Fruit fly (Drosophila melanogaster) whole organism, embryonic: ENCODE measurements around the gene CG31278.

Source experiments
- Abd-B ChIP-seq: fragments of 200-800 bp; sonication (Bioruptor generic); optimal IDR thresholded peaks from 2 replicates; lab custom pipeline; 2018; ENCODE audit warnings: missing biosample characterization, mild to moderate bottlenecking, missing genetic modification characterization, moderate library complexity
- B-H1 ChIP-seq: fragments of 200-800 bp; sonication (Bioruptor generic); IDR thresholded peaks from 3 replicates; pipeline ENCODE4 v1.3.6; 2022; ENCODE audit warnings: missing biosample characterization, missing genetic modification characterization
- BtbVII ChIP-seq: fragments of 200-800 bp; sonication (Bioruptor generic); optimal IDR thresholded peaks from 3 replicates; lab custom pipeline; 2017; ENCODE audit warnings: missing biosample characterization, mild to moderate bottlenecking, missing genetic modification characterization
- CG11093 ChIP-seq: fragments of 200-800 bp; sonication (Bioruptor generic); IDR thresholded peaks from 3 replicates; pipeline ENCODE4 v1.3.6; 2022; ENCODE audit warnings: missing biosample characterization, missing genetic modification characterization
- CG11247 ChIP-seq: fragments of 200-800 bp; sonication (Bioruptor generic); IDR thresholded peaks from 2 replicates; pipeline ENCODE4 v1.3.6; 2022; ENCODE audit warnings: missing biosample characterization, missing genetic modification characterization
- CG1529 ChIP-seq: fragments of 200-800 bp; sonication (Bioruptor generic); optimal IDR thresholded peaks from 3 replicates; lab custom pipeline; 2018; ENCODE audit warnings: missing biosample characterization, missing genetic modification characterization
- CG16863 ChIP-seq: fragments of 200-800 bp; sonication (Bioruptor generic); optimal IDR thresholded peaks from 3 replicates; lab custom pipeline; 2016; ENCODE audit warnings: missing biosample characterization, missing genetic modification characterization
- CG17568 ChIP-seq: fragments of 200-800 bp; sonication (Bioruptor generic); optimal IDR thresholded peaks from 2 replicates; lab custom pipeline; 2018; ENCODE audit warnings: missing biosample characterization, mild to moderate bottlenecking, missing genetic modification characterization, moderate library complexity
- CG18011 ChIP-seq: fragments of 200-800 bp; sonication (Bioruptor generic); optimal IDR thresholded peaks from 2 replicates; lab custom pipeline; 2017; ENCODE audit warnings: missing biosample characterization, missing genetic modification characterization, mild to moderate bottlenecking, moderate library complexity, missing genotype
- CG31441 ChIP-seq: fragments of 200-800 bp; sonication (Bioruptor generic); IDR thresholded peaks from 2 replicates; pipeline ENCODE4 v1.3.6; 2022; ENCODE audit warnings: missing biosample characterization, missing genetic modification characterization
- CG3847 ChIP-seq: fragments of 200-800 bp; sonication (Bioruptor generic); IDR thresholded peaks from 2 replicates; pipeline ENCODE4 v1.3.6; 2022; ENCODE audit warnings: missing biosample characterization, missing genetic modification characterization
- CG4328 ChIP-seq: fragments of 200-800 bp; sonication (Bioruptor generic); optimal IDR thresholded peaks from 3 replicates; lab custom pipeline; 2017; ENCODE audit warnings: missing biosample characterization, missing genetic modification reagents, missing genetic modification characterization
- CG4617 ChIP-seq: fragments of 200-800 bp; sonication (Bioruptor generic); optimal IDR thresholded peaks from 3 replicates; lab custom pipeline; 2016; ENCODE audit warnings: missing biosample characterization, missing genetic modification characterization, borderline replicate concordance
- CG4707 ChIP-seq: fragments of 200-800 bp; sonication (Bioruptor generic); optimal IDR thresholded peaks from 2 replicates; lab custom pipeline; 2018; ENCODE audit warnings: missing biosample characterization, mild to moderate bottlenecking, missing genetic modification characterization, moderate library complexity
- CG6254 ChIP-seq: fragments of 200-800 bp; sonication (Bioruptor generic); optimal IDR thresholded peaks from 3 replicates; lab custom pipeline; 2017; ENCODE audit warnings: mild to moderate bottlenecking, missing biosample characterization, missing genetic modification reagents, missing genetic modification characterization
- CG6683 ChIP-seq: fragments of 200-800 bp; sonication (Bioruptor generic); optimal IDR thresholded peaks from 2 replicates; lab custom pipeline; 2017; ENCODE audit warnings: missing biosample characterization, mild to moderate bottlenecking, missing genetic modification characterization, missing genetic modification reagents
- CG7839 ChIP-seq: fragments of 200-800 bp; sonication (Bioruptor generic); optimal IDR thresholded peaks from 3 replicates; lab custom pipeline; 2018; ENCODE audit warnings: missing biosample characterization, mild to moderate bottlenecking, missing genetic modification characterization, moderate library complexity
- Camta ChIP-seq: fragments of 200-800 bp; sonication (Bioruptor generic); optimal IDR thresholded peaks from 2 replicates; lab custom pipeline; 2016; ENCODE audit warnings: missing biosample characterization, missing genetic modification characterization
- CkIIα-i1 ChIP-seq: fragments of 200-800 bp; sonication (Bioruptor generic); IDR thresholded peaks from 2 replicates; pipeline ENCODE4 v1.3.6; 2022; ENCODE audit warnings: missing biosample characterization, missing genetic modification characterization
- Dbx ChIP-seq: fragments of 200-800 bp; sonication (Bioruptor generic); IDR thresholded peaks from 3 replicates; pipeline ENCODE4 v1.3.6; 2022; ENCODE audit warnings: missing biosample characterization, missing genetic modification characterization
- E2f1 ChIP-seq: fragments of 200-800 bp; sonication (Bioruptor generic); IDR thresholded peaks from 2 replicates; pipeline ENCODE4 v1.3.6; 2022; ENCODE audit warnings: missing biosample characterization, missing genetic modification characterization
- H2.0 ChIP-seq: fragments of 200-800 bp; sonication (Bioruptor generic); IDR thresholded peaks from 2 replicates; pipeline ENCODE4 v1.3.6; 2022; ENCODE audit warnings: missing biosample characterization, missing genetic modification characterization
- HLH3B ChIP-seq: fragments of 200-800 bp; sonication (Bioruptor generic); IDR thresholded peaks from 2 replicates; pipeline ENCODE4 v1.3.6; 2022; ENCODE audit warnings: missing biosample characterization, missing genetic modification characterization
- HmgZ ChIP-seq: fragments of 200-800 bp; sonication (Bioruptor generic); optimal IDR thresholded peaks from 2 replicates; lab custom pipeline; 2018; ENCODE audit warnings: missing biosample characterization, mild to moderate bottlenecking, missing genetic modification characterization
- Nf-YC ChIP-seq: fragments of 200-800 bp; optimal IDR thresholded peaks from 3 replicates; lab custom pipeline; 2019; ENCODE audit warnings: missing biosample characterization, mild to moderate bottlenecking, missing genetic modification characterization, moderate library complexity
- Oli ChIP-seq: fragments of 200-800 bp; sonication (Bioruptor generic); optimal IDR thresholded peaks from 2 replicates; lab custom pipeline; 2018; ENCODE audit warnings: missing biosample characterization, mild to moderate bottlenecking, missing genetic modification characterization, moderate library complexity
- Sox102F ChIP-seq: fragments of 200-800 bp; sonication (Bioruptor generic); optimal IDR thresholded peaks from 2 replicates; lab custom pipeline; 2018; ENCODE audit warnings: missing biosample characterization, mild to moderate bottlenecking, missing genetic modification characterization, moderate library complexity
- Usf ChIP-seq: fragments of 200-800 bp; sonication (Bioruptor generic); optimal IDR thresholded peaks from 2 replicates; lab custom pipeline; 2017; ENCODE audit warnings: missing genotype, missing biosample characterization, missing genetic modification characterization
- Xbp1 ChIP-seq: fragments of 200-800 bp; sonication (Bioruptor generic); optimal IDR thresholded peaks from 3 replicates; lab custom pipeline; 2016; ENCODE audit warnings: missing biosample characterization, mild to moderate bottlenecking, missing genetic modification characterization
- Xrp1 ChIP-seq: fragments of 200-800 bp; sonication (Bioruptor generic); IDR thresholded peaks from 2 replicates; pipeline ENCODE4 v1.3.6; 2022; ENCODE audit warnings: missing biosample characterization, missing genetic modification characterization
- ase ChIP-seq: fragments of 200-800 bp; sonication (Bioruptor generic); IDR thresholded peaks from 3 replicates; pipeline ENCODE4 v1.3.6; 2022; ENCODE audit warnings: missing biosample characterization, missing genetic modification characterization
- ash1 ChIP-seq: fragments of 200-800 bp; sonication (Bioruptor generic); optimal IDR thresholded peaks from 2 replicates; lab custom pipeline; 2018; ENCODE audit warnings: missing biosample characterization, mild to moderate bottlenecking, missing genetic modification characterization
- bbx ChIP-seq: fragments of 200-800 bp; sonication (Bioruptor generic); IDR thresholded peaks from 2 replicates; pipeline ENCODE4 v1.3.6; 2022; ENCODE audit warnings: missing biosample characterization, missing genetic modification characterization; ENCODE audit not compliant: partially characterized antibody
- btn ChIP-seq: fragments of 200-800 bp; sonication (Bioruptor generic); optimal IDR thresholded peaks from 2 replicates; lab custom pipeline; 2016; ENCODE audit warnings: missing biosample characterization, missing genetic modification characterization
- cg ChIP-seq: fragments of 200-800 bp; sonication (Bioruptor generic); optimal IDR thresholded peaks from 3 replicates; lab custom pipeline; 2019; ENCODE audit warnings: missing biosample characterization, mild to moderate bottlenecking, missing genetic modification characterization, moderate library complexity
- chm ChIP-seq: fragments of 200-800 bp; sonication (Bioruptor generic); IDR thresholded peaks from 2 replicates; pipeline ENCODE4 v1.3.6; 2022; ENCODE audit warnings: missing biosample characterization, missing genetic modification characterization
- dan ChIP-seq: fragments of 200-800 bp; sonication (Bioruptor generic); IDR thresholded peaks from 2 replicates; pipeline ENCODE4 v1.3.6; 2022; ENCODE audit warnings: missing biosample characterization, missing genetic modification characterization
- emc ChIP-seq: fragments of 200-800 bp; sonication (Bioruptor generic); optimal IDR thresholded peaks from 2 replicates; lab custom pipeline; 2016; ENCODE audit warnings: missing biosample characterization, missing genetic modification characterization
- ems ChIP-seq: fragments of 200-800 bp; sonication (Bioruptor generic); optimal IDR thresholded peaks from 3 replicates; lab custom pipeline; 2016; ENCODE audit warnings: missing biosample characterization, missing genetic modification characterization
- fd102C ChIP-seq: fragments of 200-800 bp; sonication (Bioruptor generic); optimal IDR thresholded peaks from 2 replicates; lab custom pipeline; 2018; ENCODE audit warnings: missing biosample characterization, mild to moderate bottlenecking, missing genetic modification characterization, moderate library complexity
- fd3F ChIP-seq: fragments of 200-800 bp; sonication (Bioruptor generic); optimal IDR thresholded peaks from 2 replicates; lab custom pipeline; 2018; ENCODE audit warnings: missing biosample characterization, mild to moderate bottlenecking, missing genetic modification characterization, moderate library complexity
- klu ChIP-seq: fragments of 200-800 bp; sonication (Bioruptor generic); IDR thresholded peaks from 2 replicates; pipeline ENCODE4 v1.3.6; 2022; ENCODE audit warnings: missing biosample characterization, missing genetic modification characterization
- mld ChIP-seq: fragments of 200-800 bp; sonication (Bioruptor generic); IDR thresholded peaks from 3 replicates; pipeline ENCODE4 v1.3.6; 2022; ENCODE audit warnings: missing biosample characterization, missing genetic modification characterization; ENCODE audit not compliant: partially characterized antibody
- org-1 ChIP-seq: fragments of 200-800 bp; sonication (Bioruptor generic); optimal IDR thresholded peaks from 2 replicates; lab custom pipeline; 2017; ENCODE audit warnings: missing biosample characterization, missing genetic modification characterization
- salm ChIP-seq: fragments of 200-800 bp; sonication (Bioruptor generic); optimal IDR thresholded peaks from 2 replicates; lab custom pipeline; 2018; ENCODE audit warnings: missing biosample characterization, mild to moderate bottlenecking, missing genetic modification characterization
- schlank ChIP-seq: fragments of 200-800 bp; sonication (Bioruptor generic); optimal IDR thresholded peaks from 2 replicates; lab custom pipeline; 2018; ENCODE audit warnings: missing biosample characterization, mild to moderate bottlenecking, missing genetic modification characterization
- seq ChIP-seq: fragments of 200-800 bp; sonication (Bioruptor generic); IDR thresholded peaks from 2 replicates; pipeline ENCODE4 v1.3.6; 2022; ENCODE audit warnings: missing biosample characterization, missing genetic modification characterization
- sqz ChIP-seq: fragments of 200-800 bp; sonication (Bioruptor generic); optimal IDR thresholded peaks from 3 replicates; lab custom pipeline; 2018; ENCODE audit warnings: missing biosample characterization, mild to moderate bottlenecking, missing genetic modification characterization
- twi ChIP-seq: fragments of 200-800 bp; optimal IDR thresholded peaks from 2 replicates; lab custom pipeline; 2019; ENCODE audit warnings: missing biosample characterization, mild to moderate bottlenecking, missing genetic modification characterization, moderate library complexity
- unpg ChIP-seq: fragments of 200-800 bp; sonication (Bioruptor generic); optimal IDR thresholded peaks from 3 replicates; lab custom pipeline; 2018; ENCODE audit warnings: missing biosample characterization, mild to moderate bottlenecking, missing genetic modification characterization, moderate library complexity
- zen2 ChIP-seq: fragments of 200-800 bp; sonication (Bioruptor generic); IDR thresholded peaks from 3 replicates; pipeline ENCODE4 v1.3.6; 2022; ENCODE audit warnings: missing biosample characterization, missing genetic modification characterization; ENCODE audit not compliant: partially characterized antibody
- zfh1 ChIP-seq: fragments of 200-800 bp; sonication (Bioruptor generic); IDR thresholded peaks from 3 replicates; pipeline ENCODE4 v1.3.6; 2022; ENCODE audit warnings: missing biosample characterization, missing genetic modification characterization

Gene CG31278

dm6 chr3R:10675101-10675500, 33.0 kb downstream of the CG31278 start (continued):
- TF ChIP-seq B-H1 (GFP tag; lab: Robert Waterston, UW) (no peak), btn (GFP tag; lab: Kevin White, UChicago) (no peak), CG11093 (GFP tag; lab: Robert Waterston, UW) (no peak), Dbx (GFP tag; lab: Robert Waterston, UW) (peak; percentile 82), sqz (GFP tag; lab: Kevin White, UChicago) (no peak), unpg (GFP tag; lab: Kevin White, UChicago) (no peak), CG11247 (GFP tag; lab: Robert Waterston, UW) (no peak), CG4707 (GFP tag; lab: Kevin White, UChicago) (no peak), fd3F (GFP tag; lab: Kevin White, UChicago) (no peak), chm (GFP tag; lab: Robert Waterston, UW) (no peak), CG7839 (peak; percentile 30), CG4617 (peak; percentile 1), CkIIα-i1 (GFP tag; lab: Robert Waterston, UW) (no peak), klu (GFP tag; lab: Robert Waterston, UW) (no peak), zen2 (GFP tag; lab: Robert Waterston, UW) (no peak; the same call in 2 of the 3 replicates), CG17568 (GFP tag; lab: Kevin White, UChicago) (no peak), twi (tag; lab: Kevin White, UChicago) (no peak), CG31441 (GFP tag; lab: Robert Waterston, UW) (no peak), CG6254 (GFP tag; lab: Kevin White, UChicago) (no peak), Xbp1 (GFP tag; lab: Kevin White, UChicago) (peak; percentile 35), CG3847 (GFP tag; lab: Robert Waterston, UW) (no peak), HLH3B (GFP tag; lab: Robert Waterston, UW) (no peak), Nf-YC (tag; lab: Kevin White, UChicago) (peak; percentile 43), ems (GFP tag; lab: Kevin White, UChicago) (peak; percentile 9), CG16863 (GFP tag; lab: Kevin White, UChicago) (no peak), Camta (peak; percentile 41), org-1 (GFP tag; lab: Kevin White, UChicago) (no peak), schlank (tag; lab: Kevin White, UChicago) (no peak), salm (tag; lab: Kevin White, UChicago) (no peak), E2f1 (GFP tag; lab: Robert Waterston, UW) (no peak), Xrp1 (GFP tag; lab: Robert Waterston, UW) (no peak), zfh1 (GFP tag; lab: Robert Waterston, UW) (no peak), CG6683 (GFP tag; lab: Kevin White, UChicago) (peak; percentile 67), mld (GFP tag; lab: Robert Waterston, UW) (peak; percentile 46; the same call in 1 of the 3 replicates), CG4328 (GFP tag; lab: Kevin White, UChicago) (no peak), BtbVII (GFP tag; lab: Kevin White, UChicago) (peak; percentile 24), Oli (tag; lab: Kevin White, UChicago) (no peak), fd102C (GFP tag; lab: Kevin White, UChicago) (no peak), ash1 (peak; percentile 59), CG18011 (GFP tag; lab: Kevin White, UChicago) (no peak), seq (GFP tag; lab: Robert Waterston, UW) (no peak), CG1529 (GFP tag; lab: Kevin White, UChicago) (no peak), dan (GFP tag; lab: Robert Waterston, UW) (no peak), HmgZ (tag; lab: Kevin White, UChicago) (peak; percentile 93), Sox102F (GFP tag; lab: Kevin White, UChicago) (no peak), H2.0 (GFP tag; lab: Robert Waterston, UW) (no peak), cg (GFP tag; lab: Kevin White, UChicago) (no peak), Usf (GFP tag; lab: Kevin White, UChicago) (no peak), emc (no peak), bbx (GFP tag; lab: Robert Waterston, UW) (peak; percentile 82), ase (GFP tag; lab: Robert Waterston, UW) (no peak), Abd-B (GFP tag; lab: Kevin White, UChicago) (peak; percentile 63)
